Worm (Caenorhabditis elegans): ENCODE results near the gene T04C12.11.

DNA sequence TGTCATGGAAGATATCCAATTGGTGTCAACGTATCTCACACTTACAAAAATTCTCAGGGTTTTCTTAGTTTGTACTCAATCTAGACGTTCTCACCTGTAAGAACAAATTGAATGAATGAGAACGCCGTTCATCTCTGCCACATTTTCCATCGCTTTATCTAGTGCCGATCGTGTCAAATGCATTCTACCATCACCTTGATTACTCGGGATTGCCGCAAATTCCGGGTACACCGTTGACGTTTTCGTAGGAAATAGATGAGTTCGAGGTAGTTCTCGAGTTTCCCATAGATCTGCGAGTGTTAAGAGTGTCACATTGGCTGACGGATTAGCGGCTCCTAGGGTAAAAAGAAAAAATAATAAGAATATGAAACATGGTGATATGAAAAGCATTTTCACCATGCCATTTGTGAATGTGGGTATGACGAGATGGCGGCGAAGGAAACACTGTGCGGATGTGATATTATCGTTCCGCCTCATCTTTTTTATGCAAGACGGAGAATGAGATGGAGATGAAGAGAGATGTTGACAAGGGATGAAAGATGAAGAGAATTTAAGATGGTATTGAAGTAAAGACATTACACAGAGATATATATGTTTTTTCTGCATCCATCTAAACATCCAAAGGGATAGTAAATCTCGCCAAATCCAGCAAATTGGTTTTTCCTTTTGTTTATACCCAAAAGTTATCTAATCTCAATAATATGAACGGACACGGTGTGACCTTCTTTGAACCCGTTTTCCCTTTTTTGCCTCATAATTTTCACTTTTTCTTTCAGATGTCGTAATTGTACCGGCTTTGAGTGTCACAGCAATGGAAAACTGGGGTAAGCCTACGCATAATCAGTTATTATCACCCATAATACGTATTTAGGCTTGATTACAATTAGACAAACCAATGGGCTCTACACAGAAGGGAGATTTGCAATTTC, 33.3 kb upstream of the T04C12.11 start, which contains the start of gene lact-8:
- no peak for TF ChIP-seq nhr-237 (tag; optimal IDR thresholded peaks at IDR 0.05)
- TF ChIP-seq nhr-28 (tag; optimal IDR thresholded peaks at IDR 0.05), result no peak
- no peak for TF ChIP-seq nhr-67 (tag; optimal IDR thresholded peaks at IDR 0.05)

All from whole organism, L3 larva.